Fruit fly (Drosophila melanogaster): Measurements from ENCODE around the gene Nup58.

The Nup58 gene

dm6 chr3R:19644901-19645204 is at the start of gene Nup58:
Gene Nup58, plus strand, starts transcription at chr3R:19645026.
- no peak for TF ChIP-seq psq (optimal IDR thresholded peaks at IDR 0.05)
- TF ChIP-seq Dll (optimal IDR thresholded peaks at IDR 0.05): no peak
- TF ChIP-seq EcR (GFP tag; optimal IDR thresholded peaks at IDR 0.05): no peak
- no peak for TF ChIP-seq pan (optimal IDR thresholded peaks at IDR 0.05)
- TF ChIP-seq CG8478 (optimal IDR thresholded peaks at IDR 0.05): no peak
- TF ChIP-seq usp (GFP tag; optimal IDR thresholded peaks at IDR 0.05): no peak

DNA sequence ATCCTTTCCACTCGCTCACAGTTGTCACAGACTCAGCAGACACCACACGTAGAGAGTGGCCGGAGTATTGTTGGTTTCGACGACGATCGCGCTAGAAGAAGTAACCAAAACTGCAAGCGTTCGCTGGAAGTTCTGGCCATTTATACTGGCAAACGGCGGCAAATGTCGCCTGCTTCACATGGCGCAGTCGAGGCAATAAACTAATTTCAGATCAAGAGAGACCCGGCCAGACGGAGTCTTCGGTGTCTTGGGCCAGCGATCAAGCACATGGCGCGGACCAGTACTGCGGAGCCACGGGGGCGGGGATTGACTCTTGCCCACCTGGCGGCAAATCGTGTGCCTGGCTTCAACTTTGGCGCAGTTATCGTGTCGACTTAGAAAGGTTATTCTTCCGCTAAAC is 46.0 kb upstream of the Nup58 start, which contains the start of gene Cpr92A:
Cpr92A (minus strand) TSS at position 101 of the 400 bp plus-strand sequence.
- TF ChIP-seq pan (optimal IDR thresholded peaks at IDR 0.05): no peak
- TF ChIP-seq Dll (optimal IDR thresholded peaks at IDR 0.05): no peak
- no peak for TF ChIP-seq EcR (GFP tag; optimal IDR thresholded peaks at IDR 0.05)
- TF ChIP-seq psq (optimal IDR thresholded peaks at IDR 0.05): no peak
- no peak for TF ChIP-seq usp (GFP tag; optimal IDR thresholded peaks at IDR 0.05)
- TF ChIP-seq CG8478 (optimal IDR thresholded peaks at IDR 0.05): no peak

DNA sequence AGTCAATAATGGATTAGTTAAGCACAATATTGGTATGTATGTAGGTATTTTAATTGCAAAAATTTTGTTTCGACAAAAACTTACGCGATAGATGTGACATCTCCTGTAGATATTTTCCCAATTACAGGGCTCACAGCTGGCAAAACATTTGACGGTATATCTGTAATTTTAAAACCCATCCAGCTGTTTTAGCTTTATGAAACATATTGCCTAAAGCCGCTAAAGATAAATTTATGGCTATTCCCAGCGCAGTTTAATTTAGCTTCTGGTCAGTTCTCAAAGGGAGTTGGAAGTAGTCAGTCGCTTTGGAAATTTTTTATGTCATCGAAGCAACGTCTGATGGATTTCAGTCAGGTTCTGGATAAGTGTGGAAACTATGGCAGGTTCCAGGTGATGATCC is 44.5 kb upstream of the Nup58 start, which contains the start of gene CG7333:
CG7333 (plus strand) TSS at position 301 of the 400 bp plus-strand sequence.
- TF ChIP-seq usp (GFP tag; optimal IDR thresholded peaks at IDR 0.05) (no peak), psq (optimal IDR thresholded peaks at IDR 0.05) (no peak), pan (optimal IDR thresholded peaks at IDR 0.05) (no peak), Dll (optimal IDR thresholded peaks at IDR 0.05) (no peak), CG8478 (optimal IDR thresholded peaks at IDR 0.05) (no peak), EcR (GFP tag; optimal IDR thresholded peaks at IDR 0.05) (no peak)

DNA sequence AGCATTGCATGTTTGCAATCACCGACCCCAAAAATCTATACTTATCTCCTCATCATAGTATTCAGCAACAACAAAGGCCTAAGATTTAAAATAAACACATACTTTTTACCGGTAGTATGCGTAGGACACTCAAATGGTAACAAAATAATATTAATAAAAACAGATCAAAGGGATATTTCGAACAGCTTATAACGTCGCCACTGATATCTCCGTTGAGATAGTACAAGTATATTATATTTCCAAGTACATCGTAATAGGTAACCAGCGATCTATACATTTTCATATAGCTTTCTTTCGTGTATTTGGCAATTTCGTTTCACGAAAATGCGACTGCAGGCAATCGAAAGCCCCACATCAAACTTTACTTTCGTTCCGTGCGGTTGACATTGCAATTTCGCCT is 41.8 kb upstream of the Nup58 start, which contains the start of gene CG7342:
CG7342 (plus strand) TSS at position 380 of the 400 bp plus-strand sequence.
- no peak for TF ChIP-seq usp (GFP tag; optimal IDR thresholded peaks at IDR 0.05)
- TF ChIP-seq Dll (optimal IDR thresholded peaks at IDR 0.05): no peak
- TF ChIP-seq EcR (GFP tag; optimal IDR thresholded peaks at IDR 0.05): no peak
- no peak for TF ChIP-seq pan (optimal IDR thresholded peaks at IDR 0.05)
- no peak for TF ChIP-seq psq (optimal IDR thresholded peaks at IDR 0.05)
- no peak for TF ChIP-seq CG8478 (optimal IDR thresholded peaks at IDR 0.05)

- TF ChIP-seq psq (optimal IDR thresholded peaks at IDR 0.05) (no peak), EcR (GFP tag; optimal IDR thresholded peaks at IDR 0.05) (no peak), Dll (optimal IDR thresholded peaks at IDR 0.05) (no peak)
Measured at dm6 chr3R:19606954-19607353, 37.9 kb upstream of the Nup58 start, which contains the start of gene CG17751. Gene CG17751, plus strand, starts transcription at chr3R:19607254.

- TF ChIP-seq pan (optimal IDR thresholded peaks at IDR 0.05) (no peak), CG8478 (optimal IDR thresholded peaks at IDR 0.05) (no peak), usp (GFP tag; optimal IDR thresholded peaks at IDR 0.05) (no peak), Dll (optimal IDR thresholded peaks at IDR 0.05) (no peak), psq (optimal IDR thresholded peaks at IDR 0.05) (no peak), EcR (GFP tag; optimal IDR thresholded peaks at IDR 0.05) (no peak)
Measured at dm6 chr3R:19609925-19610324, 34.9 kb upstream of the Nup58 start, which contains the start of gene CG17752. Gene CG17752, plus strand, starts transcription at chr3R:19610225.

DNA sequence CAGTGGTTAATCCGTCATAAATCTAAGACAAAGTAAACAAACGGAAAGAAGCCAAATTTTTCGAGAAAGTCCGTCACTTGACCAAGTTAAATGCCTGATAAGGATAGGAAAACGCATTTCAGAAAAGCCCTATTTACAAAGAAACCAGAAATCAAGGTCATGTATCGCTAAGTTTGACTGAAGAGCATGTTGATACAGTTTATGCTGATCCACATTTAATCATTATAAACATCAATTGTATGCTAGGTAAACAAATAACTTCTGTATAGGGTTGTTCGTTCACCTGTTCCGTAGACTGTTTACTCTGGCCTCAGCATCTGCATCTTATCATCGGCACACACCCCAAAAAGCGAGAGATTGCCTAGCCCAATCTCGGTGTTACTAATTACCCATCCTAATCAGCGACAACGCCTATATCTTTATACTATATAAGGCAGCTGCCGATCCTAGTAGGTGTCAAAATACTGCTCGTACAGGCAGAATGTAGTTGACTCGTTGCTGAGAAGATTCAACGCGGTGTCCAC is 31.9 kb upstream of the Nup58 start, which contains the start of gene CG16727:
CG16727 (plus strand) TSS at position 474 of the 524 bp plus-strand sequence.
- TF ChIP-seq Dll (optimal IDR thresholded peaks at IDR 0.05) (no peak), psq (optimal IDR thresholded peaks at IDR 0.05) (no peak), pan (optimal IDR thresholded peaks at IDR 0.05) (no peak), EcR (GFP tag; optimal IDR thresholded peaks at IDR 0.05) (no peak), usp (GFP tag; optimal IDR thresholded peaks at IDR 0.05) (no peak), CG8478 (optimal IDR thresholded peaks at IDR 0.05) (no peak)

- no peak for TF ChIP-seq Dll (optimal IDR thresholded peaks at IDR 0.05)
- no peak for TF ChIP-seq psq (optimal IDR thresholded peaks at IDR 0.05)
- TF ChIP-seq CG8478 (optimal IDR thresholded peaks at IDR 0.05): no peak
- no peak for TF ChIP-seq usp (GFP tag; optimal IDR thresholded peaks at IDR 0.05)
- TF ChIP-seq EcR (GFP tag; optimal IDR thresholded peaks at IDR 0.05): no peak
- no peak for TF ChIP-seq pan (optimal IDR thresholded peaks at IDR 0.05)
Measured at dm6 chr3R:19619908-19620307, 24.9 kb upstream of the Nup58 start.

DNA sequence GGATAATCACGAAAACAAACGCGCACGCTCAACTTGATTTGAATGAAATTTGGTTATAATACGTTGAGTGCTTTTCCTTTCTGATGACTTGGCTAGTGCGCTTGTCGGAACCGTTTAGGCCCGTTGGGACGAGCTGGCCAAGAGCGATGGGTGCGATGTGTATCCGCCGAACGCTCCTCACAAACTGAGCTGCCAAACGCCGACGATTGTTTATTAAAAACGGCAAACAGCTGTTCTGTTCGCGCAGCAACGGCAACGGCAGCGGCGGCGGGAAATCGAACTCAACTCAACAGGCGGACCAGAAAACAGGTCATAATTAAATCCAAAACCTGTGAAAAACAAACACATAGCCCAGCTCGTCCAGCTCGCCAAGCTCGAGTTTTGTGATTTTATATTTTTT is 23.9 kb upstream of the Nup58 start:
- no peak for TF ChIP-seq CG8478 (optimal IDR thresholded peaks at IDR 0.05)
- TF ChIP-seq Dll (optimal IDR thresholded peaks at IDR 0.05): no peak
- no peak for TF ChIP-seq EcR (GFP tag; optimal IDR thresholded peaks at IDR 0.05)
- TF ChIP-seq usp (GFP tag; optimal IDR thresholded peaks at IDR 0.05): no peak
- TF ChIP-seq pan (optimal IDR thresholded peaks at IDR 0.05): no peak
- TF ChIP-seq psq (optimal IDR thresholded peaks at IDR 0.05): no peak

DNA sequence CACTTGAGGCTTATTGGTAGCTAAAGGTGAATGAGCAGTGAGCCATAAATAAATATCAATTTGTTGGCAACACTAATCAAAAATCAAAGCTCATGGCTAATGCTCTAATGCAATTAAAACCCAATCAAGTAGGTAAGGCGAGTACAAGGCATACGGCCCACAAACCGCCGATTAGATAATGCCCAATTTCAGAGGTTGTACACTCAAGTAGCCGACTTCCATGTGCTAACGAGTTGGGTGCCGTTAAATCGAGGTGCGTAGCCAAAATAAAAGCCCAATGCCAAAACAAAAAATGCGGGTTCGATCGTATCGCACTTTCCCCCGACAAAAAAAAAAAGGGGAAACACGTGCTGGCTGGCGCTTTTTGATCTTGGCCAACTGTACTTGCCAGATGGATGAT is 22.8 kb upstream of the Nup58 start:
- TF ChIP-seq usp (GFP tag; optimal IDR thresholded peaks at IDR 0.05) (no peak), CG8478 (optimal IDR thresholded peaks at IDR 0.05) (no peak), pan (optimal IDR thresholded peaks at IDR 0.05) (no peak), psq (optimal IDR thresholded peaks at IDR 0.05) (no peak), EcR (GFP tag; optimal IDR thresholded peaks at IDR 0.05) (no peak), Dll (optimal IDR thresholded peaks at IDR 0.05) (no peak)

DNA sequence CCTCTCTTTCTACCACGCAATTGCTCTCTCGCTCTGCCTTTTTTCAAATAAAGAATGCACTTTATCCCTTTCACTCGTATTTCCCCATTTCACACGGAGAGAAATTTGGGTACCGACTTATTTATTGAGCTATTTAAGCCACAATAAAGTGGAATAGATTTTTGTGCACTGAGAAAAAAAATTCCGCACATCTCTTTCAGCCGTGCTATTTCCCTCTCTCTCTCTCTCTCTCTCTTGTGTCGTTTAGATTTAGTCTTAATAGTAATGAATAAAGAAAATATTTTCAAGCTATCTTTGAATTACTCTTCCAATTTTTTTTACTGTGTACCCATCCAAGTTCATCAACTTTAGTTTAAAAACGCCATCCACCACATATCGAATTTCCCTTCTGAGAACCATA is 21.2 kb upstream of the Nup58 start:
- no peak for TF ChIP-seq Dll (optimal IDR thresholded peaks at IDR 0.05)
- TF ChIP-seq CG8478 (optimal IDR thresholded peaks at IDR 0.05): no peak
- no peak for TF ChIP-seq psq (optimal IDR thresholded peaks at IDR 0.05)
- TF ChIP-seq EcR (GFP tag; optimal IDR thresholded peaks at IDR 0.05): no peak
- no peak for TF ChIP-seq usp (GFP tag; optimal IDR thresholded peaks at IDR 0.05)
- no peak for TF ChIP-seq pan (optimal IDR thresholded peaks at IDR 0.05)

dm6 chr3R:19624482-19624881 is 20.3 kb upstream of the Nup58 start:
- TF ChIP-seq psq (optimal IDR thresholded peaks at IDR 0.05): no peak
- no peak for TF ChIP-seq usp (GFP tag; optimal IDR thresholded peaks at IDR 0.05)
- TF ChIP-seq Dll (optimal IDR thresholded peaks at IDR 0.05): no peak

All from whole organism.